Worm (Caenorhabditis elegans) whole organism, young adult: ENCODE results near the gene pmp-2.

Experiments used
- B0035.1 ChIP-seq: sonication (generic microtip); optimal IDR thresholded peaks from 2 replicates; lab custom pipeline; 2016; ENCODE audit warnings: missing genetic modification characterization, mild to moderate bottlenecking, missing compliant biosample characterization, missing genotype, missing genetic modification reagents
- F23B12.7 ChIP-seq: sonication (generic microtip); optimal IDR thresholded peaks from 2 replicates; lab custom pipeline; 2017; ENCODE audit warnings: missing genetic modification characterization, mild to moderate bottlenecking, missing compliant biosample characterization, antibody characterized with exemption, moderate library complexity; ENCODE audit not compliant: insufficient read depth
- T26A5.8 ChIP-seq: sonication (generic microtip); optimal IDR thresholded peaks from 2 replicates; lab custom pipeline; 2016; ENCODE audit warnings: missing genetic modification characterization, missing compliant biosample characterization
- Y53G8AR.9 ChIP-seq: fragments of 200-800 bp; sonication (Bioruptor generic); conservative IDR thresholded peaks from 2 replicates; pipeline ENCODE4 v1.3.6; 2022; ENCODE audit warnings: missing genetic modification reagents, missing genetic modification characterization, missing compliant biosample characterization
- Y67H2A.10 ChIP-seq: fragments of 200-800 bp; sonication (Bioruptor generic); conservative IDR thresholded peaks from 2 replicates; pipeline ENCODE4 v1.3.6; 2022; ENCODE audit warnings: missing genetic modification reagents, missing genetic modification characterization, missing compliant biosample characterization
- Y79H2A.3 ChIP-seq: fragments of 200-800 bp; sonication (Bioruptor generic); conservative IDR thresholded peaks from 2 replicates; pipeline ENCODE4 v1.3.6; 2022; ENCODE audit warnings: missing genetic modification reagents, missing genetic modification characterization, missing compliant biosample characterization
- Y95B8A.8 ChIP-seq: fragments of 200-800 bp; sonication (Bioruptor generic); IDR thresholded peaks from 2 replicates; pipeline ENCODE4 v1.3.6; 2022; ENCODE audit warnings: missing genetic modification reagents, missing genetic modification characterization, missing compliant biosample characterization
- attf-5 ChIP-seq: fragments of 200-800 bp; sonication (Bioruptor generic); optimal IDR thresholded peaks from 2 replicates; lab custom pipeline; 2018; ENCODE audit warnings: mild to moderate bottlenecking, missing genetic modification characterization, missing compliant biosample characterization
- cebp-2 ChIP-seq: fragments of 200-800 bp; sonication (Bioruptor generic); IDR thresholded peaks from 2 replicates; pipeline ENCODE4 v1.3.6; 2022; ENCODE audit warnings: missing genetic modification characterization, missing compliant biosample characterization
- ceh-27 ChIP-seq: fragments of 200-800 bp; sonication (Bioruptor generic); optimal IDR thresholded peaks from 2 replicates; lab custom pipeline; 2018; ENCODE audit warnings: mild to moderate bottlenecking, missing genetic modification characterization, moderate library complexity, missing compliant biosample characterization
- ceh-40 ChIP-seq: fragments of 200-800 bp; sonication (Bioruptor generic); IDR thresholded peaks from 2 replicates; pipeline ENCODE4 v1.3.6; 2022; ENCODE audit warnings: missing genetic modification characterization, missing compliant biosample characterization
- ceh-58 ChIP-seq: fragments of 200-800 bp; sonication (Bioruptor generic); IDR thresholded peaks from 2 replicates; pipeline ENCODE4 v1.3.6; 2022; ENCODE audit warnings: missing genetic modification characterization, missing compliant biosample characterization
- ceh-91 ChIP-seq: fragments of 200-800 bp; sonication (Bioruptor generic); IDR thresholded peaks from 2 replicates; pipeline ENCODE4 v1.3.6; 2022; ENCODE audit warnings: missing genetic modification reagents, missing genetic modification characterization, missing compliant biosample characterization
- dox-1 ChIP-seq: fragments of 200-800 bp; sonication (Bioruptor generic); IDR thresholded peaks from 2 replicates; pipeline ENCODE4 v1.3.6; 2022; ENCODE audit warnings: missing genetic modification reagents, missing genetic modification characterization, missing compliant biosample characterization
- egl-18 ChIP-seq: fragments of 200-800 bp; sonication (Bioruptor generic); IDR thresholded peaks from 2 replicates; pipeline ENCODE4 v1.3.6; 2022; ENCODE audit warnings: missing genetic modification reagents, missing genetic modification characterization, missing compliant biosample characterization
- egrh-3 ChIP-seq: fragments of 200-800 bp; sonication (Bioruptor generic); IDR thresholded peaks from 2 replicates; pipeline ENCODE4 v1.3.6; 2022; ENCODE audit warnings: missing genetic modification reagents, missing genetic modification characterization, missing compliant biosample characterization
- ets-4 ChIP-seq: fragments of 200-800 bp; sonication (Bioruptor generic); optimal IDR thresholded peaks from 2 replicates; lab custom pipeline; 2018; ENCODE audit warnings: mild to moderate bottlenecking, missing genetic modification characterization, missing compliant biosample characterization
- him-1 ChIP-seq: sonication (generic microtip); optimal IDR thresholded peaks from 2 replicates; lab custom pipeline; 2016; ENCODE audit warnings: missing genotype, missing genetic modification reagents, missing genetic modification characterization, missing compliant biosample characterization
- hlh-12 ChIP-seq: sonication (generic microtip); optimal IDR thresholded peaks from 2 replicates; lab custom pipeline; 2016; ENCODE audit warnings: missing genetic modification characterization, missing compliant biosample characterization
- hmg-20 ChIP-seq: fragments of 200-800 bp; sonication (Bioruptor generic); IDR thresholded peaks from 2 replicates; pipeline ENCODE4 v1.3.6; 2022; ENCODE audit warnings: missing genetic modification reagents, missing genetic modification characterization, missing compliant biosample characterization
- lag-1 ChIP-seq: fragments of 200-800 bp; sonication (Bioruptor generic); IDR thresholded peaks from 2 replicates; pipeline ENCODE4 v1.3.6; 2022; ENCODE audit warnings: missing genetic modification reagents, missing genetic modification characterization, missing compliant biosample characterization
- lin-35 ChIP-seq, 3 experiments: fragments of 150-350 bp in 2 of 3; sonication (generic microtip) in 1 of 3; optimal IDR thresholded peaks; 2 replicates each; lab custom pipeline; 2014 to 2018; ENCODE audit warnings: missing biosample characterization in 3 of 3, missing genetic modification characterization in 3 of 3, missing genetic modification reagents in 3 of 3
- lir-1 ChIP-seq: fragments of 200-800 bp; sonication (Bioruptor generic); conservative IDR thresholded peaks from 2 replicates; pipeline ENCODE4 v1.3.6; 2022; ENCODE audit warnings: missing genetic modification reagents, missing genetic modification characterization, missing compliant biosample characterization
- mel-28 ChIP-seq: sonication (generic microtip); optimal IDR thresholded peaks from 2 replicates; lab custom pipeline; 2016; ENCODE audit warnings: borderline replicate concordance, mild to moderate bottlenecking, missing genetic modification characterization, missing compliant biosample characterization
- mxl-1 ChIP-seq: sonication (generic microtip); optimal IDR thresholded peaks from 2 replicates; lab custom pipeline; 2016; ENCODE audit warnings: missing genetic modification characterization, missing compliant biosample characterization
- nfya-2 ChIP-seq: fragments of 200-800 bp; sonication (Bioruptor generic); IDR thresholded peaks from 2 replicates; pipeline ENCODE4 v1.3.6; 2022; ENCODE audit warnings: missing genetic modification reagents, missing genetic modification characterization, missing compliant biosample characterization
- nhr-80 ChIP-seq: sonication (generic microtip); optimal IDR thresholded peaks from 2 replicates; lab custom pipeline; 2016; ENCODE audit warnings: missing genetic modification characterization, missing compliant biosample characterization
- tbp1 ChIP-seq: fragments of 200-800 bp; sonication (Bioruptor generic); optimal IDR thresholded peaks from 2 replicates; lab custom pipeline; 2018; ENCODE audit warnings: mild to moderate bottlenecking, missing genetic modification characterization, missing compliant biosample characterization
- tbx-9 ChIP-seq: sonication (generic microtip); optimal IDR thresholded peaks from 2 replicates; lab custom pipeline; 2016; ENCODE audit warnings: borderline replicate concordance, missing genetic modification characterization, inconsistent platforms, missing compliant biosample characterization
- ztf-25 ChIP-seq: fragments of 200-800 bp; sonication (Bioruptor generic); IDR thresholded peaks from 2 replicates; pipeline ENCODE4 v1.3.6; 2022; ENCODE audit warnings: missing genetic modification reagents, missing genetic modification characterization, missing compliant biosample characterization
- ztf-3 ChIP-seq: fragments of 200-800 bp; sonication (Bioruptor generic); optimal IDR thresholded peaks from 2 replicates; lab custom pipeline; 2018; ENCODE audit warnings: mild to moderate bottlenecking, missing genetic modification characterization, missing compliant biosample characterization
- ztf-6 ChIP-seq: fragments of 200-800 bp; sonication (Bioruptor generic); IDR thresholded peaks from 2 replicates; pipeline ENCODE4 v1.3.6; 2022; ENCODE audit warnings: missing genetic modification reagents, missing genetic modification characterization, missing compliant biosample characterization

The pmp-2 gene

DNA sequence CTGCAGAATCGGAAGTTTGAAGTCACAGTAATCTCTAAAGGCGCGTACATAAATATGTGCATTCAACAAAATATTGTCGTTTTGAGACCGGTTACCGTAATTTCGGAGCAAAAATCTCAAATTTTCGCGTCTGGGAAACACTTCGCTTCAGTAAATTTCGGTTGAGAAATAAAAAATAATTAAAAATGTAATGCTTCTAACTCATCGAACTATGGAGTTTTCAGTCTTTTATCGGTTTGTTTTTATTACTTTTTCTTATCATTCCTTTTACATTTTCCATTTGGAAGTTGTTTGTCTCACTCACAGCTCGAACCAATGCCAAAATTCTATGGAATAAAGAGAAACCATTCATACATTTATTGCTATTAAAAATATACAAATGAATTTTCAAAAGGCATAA, 606 bp upstream of the pmp-2 start (continued):
- TF ChIP-seq F23B12.7 = no peak
- no peak for TF ChIP-seq nfya-2 (GFP tag; lab: Robert Waterston, UW)
- TF ChIP-seq ceh-91 (GFP tag; lab: Robert Waterston, UW) = no peak
- TF ChIP-seq him-1 = peak; percentile 44
- TF ChIP-seq ceh-27 (GFP tag; lab: Kevin White, UChicago) = no peak
- TF ChIP-seq cebp-2 (GFP tag; lab: Robert Waterston, UW) = 0 out of 2 replicates have a peak, but pooled peaks have one; percentile 24

DNA sequence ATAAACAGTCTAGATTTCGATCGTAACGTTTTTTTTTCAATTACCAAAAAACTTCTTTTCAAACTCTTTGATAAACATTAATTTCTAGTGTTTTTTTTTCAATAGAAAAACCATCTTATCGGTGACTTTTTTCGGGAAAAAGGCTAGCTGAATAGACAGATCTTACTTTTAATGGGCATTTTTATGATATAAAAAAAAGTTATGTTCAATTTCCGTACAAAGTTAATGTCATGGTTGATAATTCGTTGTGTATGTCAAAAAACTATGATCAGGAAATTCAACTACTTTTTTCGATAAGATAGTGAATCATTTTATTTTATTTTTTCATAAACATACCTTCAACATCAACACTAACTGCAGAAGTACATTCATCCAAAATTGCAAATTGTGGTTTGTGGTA, 3.0 kb downstream of the pmp-2 start:
- peak; percentile 18 for TF ChIP-seq nhr-80 (tag; lab: Kevin White, UChicago)
- no peak for TF ChIP-seq lir-1 (GFP tag; lab: Robert Waterston, UW)
- TF ChIP-seq, all 124 proteins: peak for 1

ce11 chrII:6883716-6884115, 3.9 kb downstream of the pmp-2 start, which contains the start of gene pmp-1:
Gene pmp-1, minus strand, starts transcription at chrII:6883754.
- TF ChIP-seq egrh-3 (GFP tag; lab: Robert Waterston, UW) = no peak
- no peak for TF ChIP-seq B0035.1 (tag; lab: Kevin White, UChicago)
- no peak for TF ChIP-seq lag-1 (GFP tag; lab: Robert Waterston, UW)
- TF ChIP-seq attf-5 (GFP tag; lab: Kevin White, UChicago) = no peak
- peak; percentile 51 for TF ChIP-seq ets-4 (GFP tag; lab: Kevin White, UChicago)
- peak; percentile 78 for TF ChIP-seq nhr-80 (tag; lab: Kevin White, UChicago)

- TF ChIP-seq tbp1 (GFP tag; lab: Kevin White, UChicago) (no peak), ceh-58 (GFP tag; lab: Robert Waterston, UW) (no peak), egl-18 (GFP tag; lab: Robert Waterston, UW) (no peak), lir-1 (GFP tag; lab: Robert Waterston, UW) (no peak)
Measured at ce11 chrII:6882335-6882734, 5.3 kb downstream of the pmp-2 start.

ce11 chrII:6880067-6880466, 7.5 kb downstream of the pmp-2 start, which contains the start of gene C44B7.7:
Gene C44B7.7, minus strand, starts transcription at chrII:6880167.
- TF ChIP-seq hmg-20 (GFP tag; lab: Robert Waterston, UW) (no peak), nhr-80 (tag; lab: Kevin White, UChicago) (peak; percentile 5), T26A5.8 (tag; lab: Kevin White, UChicago) (no peak), Y53G8AR.9 (GFP tag; lab: Robert Waterston, UW) (no peak)

DNA sequence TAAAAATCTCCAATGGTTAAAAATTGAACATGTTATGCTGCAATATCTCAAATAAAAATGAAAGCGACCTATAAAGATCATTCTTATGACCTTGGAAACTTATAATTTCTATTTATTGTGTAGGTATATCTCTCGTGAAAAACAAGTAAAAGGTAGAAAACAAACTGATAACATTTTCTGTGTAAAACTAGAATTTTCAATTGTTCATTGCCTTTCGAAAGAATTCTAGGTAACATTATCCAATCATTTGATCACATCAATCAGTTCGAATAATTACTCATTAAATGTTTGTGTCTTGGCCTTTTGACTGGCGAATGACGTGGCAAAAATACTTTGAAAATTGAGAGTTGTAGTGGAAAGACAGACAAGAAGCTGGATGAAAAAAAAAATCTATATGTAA, 9.7 kb downstream of the pmp-2 start:
- no peak for TF ChIP-seq tbx-9

DNA sequence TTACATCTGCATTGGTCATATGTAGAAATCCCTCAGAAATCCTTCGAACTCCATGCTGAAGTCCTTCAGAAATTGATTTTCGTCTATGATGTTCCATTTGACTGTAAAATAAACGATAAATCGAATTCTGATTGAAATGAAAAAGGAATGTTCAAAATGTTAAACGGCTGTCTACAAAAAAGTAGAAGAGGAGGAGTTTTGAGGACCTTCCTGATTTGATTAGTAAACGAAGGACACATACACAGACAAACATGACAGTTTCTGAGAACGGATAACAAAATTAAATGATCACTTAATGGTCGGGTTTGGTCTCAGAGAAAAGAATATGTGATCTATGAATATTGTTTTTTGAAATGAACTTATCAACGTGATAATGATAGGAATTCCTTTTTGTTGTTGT, 10.6 kb downstream of the pmp-2 start, which contains the start of gene slc-36.5:
Gene slc-36.5 (minus strand): TSS at position 101 of the 400 bp plus-strand sequence.
- TF ChIP-seq lin-35 (GFP tag; optimal IDR thresholded peaks at IDR 0.05; lab: Kevin White, UChicago) = no peak
- no peak for TF ChIP-seq Y79H2A.3 (GFP tag; lab: Robert Waterston, UW)
- no peak for TF ChIP-seq ztf-25 (GFP tag; lab: Robert Waterston, UW)
- TF ChIP-seq dox-1 = no peak
- no peak for TF ChIP-seq Y67H2A.10 (GFP tag; lab: Robert Waterston, UW)
- TF ChIP-seq ztf-6 (GFP tag; lab: Robert Waterston, UW) = no peak
- TF ChIP-seq hlh-12 = no peak
- no peak for TF ChIP-seq mel-28 (tag; lab: Kevin White, UChicago)
- no peak for TF ChIP-seq mxl-1
- TF ChIP-seq Y95B8A.8 = no peak
- TF ChIP-seq ztf-3 (GFP tag; lab: Kevin White, UChicago) = no peak
- TF ChIP-seq ceh-40 (GFP tag; lab: Robert Waterston, UW) = no peak
